Worm (Caenorhabditis elegans) whole organism, early embryonic: ENCODE results near the gene phy-2.

Experiments
- B0310.2 ChIP-seq: sonication (generic microtip); optimal IDR thresholded peaks from 2 replicates; lab custom pipeline; 2016; ENCODE audit warnings: mild to moderate bottlenecking, missing genetic modification characterization, missing compliant biosample characterization
- aly-1 ChIP-seq: sonication (generic microtip); optimal IDR thresholded peaks from 2 replicates; lab custom pipeline; 2016; ENCODE audit warnings: missing genetic modification characterization, missing compliant biosample characterization
- ama-1 ChIP-seq: fragments of 150-350 bp; optimal IDR thresholded peaks from 2 replicates; lab custom pipeline; 2014
- ceh-13 ChIP-seq: fragments of 200-800 bp; sonication (Bioruptor generic); optimal IDR thresholded peaks from 2 replicates; lab custom pipeline; 2018; ENCODE audit warnings: mild to moderate bottlenecking, missing genetic modification characterization, missing compliant biosample characterization
- ceh-36 ChIP-seq: sonication (generic microtip); optimal IDR thresholded peaks from 2 replicates; lab custom pipeline; 2016; ENCODE audit warnings: missing genetic modification characterization, inconsistent platforms, missing compliant biosample characterization
- ets-7 ChIP-seq: sonication (generic microtip); optimal IDR thresholded peaks from 2 replicates; lab custom pipeline; 2016; ENCODE audit warnings: missing genotype, missing genetic modification characterization, missing compliant biosample characterization
- flt-1 ChIP-seq: fragments of 200-800 bp; sonication (Bioruptor generic); IDR thresholded peaks from 2 replicates; pipeline ENCODE4 v1.3.6; 2022; ENCODE audit warnings: missing genetic modification characterization, missing compliant biosample characterization
- hmg-4 ChIP-seq: fragments of 200-800 bp; sonication (Bioruptor generic); optimal IDR thresholded peaks from 2 replicates; lab custom pipeline; 2018; ENCODE audit warnings: mild to moderate bottlenecking, missing genetic modification characterization, missing compliant biosample characterization
- hnd-1 ChIP-seq: sonication (generic microtip); optimal IDR thresholded peaks from 2 replicates; lab custom pipeline; 2016; ENCODE audit warnings: missing genetic modification characterization, missing compliant biosample characterization
- scrt-1 ChIP-seq: fragments of 200-800 bp; sonication (Bioruptor generic); IDR thresholded peaks from 2 replicates; pipeline ENCODE4 v1.3.6; 2022; ENCODE audit warnings: missing genetic modification characterization, missing compliant biosample characterization
- tbx-11 ChIP-seq: fragments of 200-800 bp; sonication (Bioruptor generic); IDR thresholded peaks from 2 replicates; pipeline ENCODE4 v1.3.6; 2022; ENCODE audit warnings: missing genetic modification characterization, missing compliant biosample characterization
- tra-4 ChIP-seq: sonication (generic microtip); optimal IDR thresholded peaks from 2 replicates; lab custom pipeline; 2017; ENCODE audit warnings: missing genetic modification characterization, missing compliant biosample characterization

DNA sequence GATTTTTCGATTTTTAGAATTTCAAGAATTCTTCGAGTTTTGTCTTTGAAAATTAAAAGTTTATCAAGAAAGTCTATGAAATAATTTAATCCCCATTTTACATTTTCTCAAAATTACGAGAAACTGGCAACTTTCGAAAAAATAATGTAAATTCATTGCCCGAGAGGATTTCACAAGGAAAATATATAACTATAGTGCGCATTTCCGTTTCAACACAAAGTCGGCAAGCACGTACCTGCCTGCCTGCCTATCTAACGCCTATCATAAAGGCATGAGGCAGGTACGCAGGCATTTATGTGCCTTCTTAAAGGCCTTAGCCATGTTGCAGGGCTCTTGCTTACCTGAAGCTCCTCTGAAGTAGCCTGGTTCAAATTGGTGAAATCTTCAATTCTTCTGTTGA, 3.0 kb downstream of the phy-2 start:
- TF ChIP-seq scrt-1 (GFP tag; lab: Robert Waterston, UW), result no peak
- TF ChIP-seq tbx-11, result no peak
- TF ChIP-seq ama-1 (lab: Kevin White, UChicago), result no peak
- no peak for TF ChIP-seq flt-1 (GFP tag; lab: Robert Waterston, UW)
- TF ChIP-seq ceh-36 (tag; lab: Kevin White, UChicago), result no peak
- TF ChIP-seq ceh-13, result no peak
- TF ChIP-seq aly-1 (tag; lab: Kevin White, UChicago), result no peak
- TF ChIP-seq hnd-1 (tag; lab: Kevin White, UChicago), result no peak
- TF ChIP-seq tra-4, result no peak
- TF ChIP-seq hmg-4 (GFP tag; lab: Kevin White, UChicago), result no peak
- no peak for TF ChIP-seq B0310.2 (tag; lab: Kevin White, UChicago)
- TF ChIP-seq ets-7 (tag; lab: Kevin White, UChicago), result no peak
